Worm (Caenorhabditis elegans) whole organism, early embryonic: Measurements from ENCODE around the gene pkg-2.

Experiments used
- B0310.2 ChIP-seq: sonication (generic microtip); optimal IDR thresholded peaks from 2 replicates; lab custom pipeline; 2016; ENCODE audit warnings: mild to moderate bottlenecking, missing genetic modification characterization, missing compliant biosample characterization
- F13C5.2 ChIP-seq: sonication (generic microtip); optimal IDR thresholded peaks from 2 replicates; lab custom pipeline; 2017; ENCODE audit warnings: mild to moderate bottlenecking, missing genetic modification characterization, inconsistent platforms, missing compliant biosample characterization
- aly-1 ChIP-seq: sonication (generic microtip); optimal IDR thresholded peaks from 2 replicates; lab custom pipeline; 2016; ENCODE audit warnings: missing genetic modification characterization, missing compliant biosample characterization
- ama-1 ChIP-seq: fragments of 150-350 bp; optimal IDR thresholded peaks from 2 replicates; lab custom pipeline; 2014
- ceh-13 ChIP-seq: fragments of 200-800 bp; sonication (Bioruptor generic); optimal IDR thresholded peaks from 2 replicates; lab custom pipeline; 2018; ENCODE audit warnings: mild to moderate bottlenecking, missing genetic modification characterization, missing compliant biosample characterization
- ceh-36 ChIP-seq: sonication (generic microtip); optimal IDR thresholded peaks from 2 replicates; lab custom pipeline; 2016; ENCODE audit warnings: missing genetic modification characterization, inconsistent platforms, missing compliant biosample characterization
- ets-7 ChIP-seq: sonication (generic microtip); optimal IDR thresholded peaks from 2 replicates; lab custom pipeline; 2016; ENCODE audit warnings: missing genotype, missing genetic modification characterization, missing compliant biosample characterization
- flt-1 ChIP-seq: fragments of 200-800 bp; sonication (Bioruptor generic); IDR thresholded peaks from 2 replicates; pipeline ENCODE4 v1.3.6; 2022; ENCODE audit warnings: missing genetic modification characterization, missing compliant biosample characterization
- hmbx-1 ChIP-seq: sonication (generic microtip); optimal IDR thresholded peaks from 2 replicates; lab custom pipeline; 2016; ENCODE audit warnings: mild to moderate bottlenecking, missing genetic modification characterization, missing compliant biosample characterization
- hmg-4 ChIP-seq: fragments of 200-800 bp; sonication (Bioruptor generic); optimal IDR thresholded peaks from 2 replicates; lab custom pipeline; 2018; ENCODE audit warnings: mild to moderate bottlenecking, missing genetic modification characterization, missing compliant biosample characterization
- hnd-1 ChIP-seq: sonication (generic microtip); optimal IDR thresholded peaks from 2 replicates; lab custom pipeline; 2016; ENCODE audit warnings: missing genetic modification characterization, missing compliant biosample characterization
- pes-1 ChIP-seq: fragments of 200-800 bp; sonication (Bioruptor generic); IDR thresholded peaks from 2 replicates; pipeline ENCODE4 v1.3.6; 2022; ENCODE audit warnings: missing genetic modification reagents, missing genetic modification characterization, missing compliant biosample characterization
- scrt-1 ChIP-seq: fragments of 200-800 bp; sonication (Bioruptor generic); IDR thresholded peaks from 2 replicates; pipeline ENCODE4 v1.3.6; 2022; ENCODE audit warnings: missing genetic modification characterization, missing compliant biosample characterization
- sea-1 ChIP-seq: fragments of 200-800 bp; sonication (Bioruptor generic); conservative IDR thresholded peaks from 2 replicates; pipeline ENCODE4 v1.3.6; 2022; ENCODE audit warnings: missing genetic modification characterization, missing compliant biosample characterization
- tbx-11 ChIP-seq: fragments of 200-800 bp; sonication (Bioruptor generic); IDR thresholded peaks from 2 replicates; pipeline ENCODE4 v1.3.6; 2022; ENCODE audit warnings: missing genetic modification characterization, missing compliant biosample characterization
- tbx-37 ChIP-seq: fragments of 200-800 bp; sonication (Bioruptor generic); conservative IDR thresholded peaks from 2 replicates; pipeline ENCODE4 v1.3.6; 2022; ENCODE audit warnings: missing genetic modification reagents, missing genetic modification characterization, missing compliant biosample characterization
- tra-4 ChIP-seq: sonication (generic microtip); optimal IDR thresholded peaks from 2 replicates; lab custom pipeline; 2017; ENCODE audit warnings: missing genetic modification characterization, missing compliant biosample characterization

Gene pkg-2

ce11 chrIV:8501382-8501781 is 19.3 kb upstream of the pkg-2 start, which contains the start of gene C28C12.1:
Gene C28C12.1 (plus strand): TSS chrIV:8501682.
- TF ChIP-seq scrt-1 (GFP tag; lab: Robert Waterston, UW), result no peak
- TF ChIP-seq flt-1 (GFP tag; lab: Robert Waterston, UW), result no peak
- no peak for TF ChIP-seq tbx-11 (GFP tag; lab: Robert Waterston, UW)
- TF ChIP-seq hnd-1 (tag; lab: Kevin White, UChicago), result no peak
- no peak for TF ChIP-seq ama-1 (lab: Kevin White, UChicago)
- no peak for TF ChIP-seq hmg-4 (GFP tag; lab: Kevin White, UChicago)
- no peak for TF ChIP-seq tbx-37 (GFP tag; lab: Robert Waterston, UW)
- TF ChIP-seq tra-4 (tag; lab: Kevin White, UChicago), result no peak
- no peak for TF ChIP-seq F13C5.2 (tag; lab: Kevin White, UChicago)
- no peak for TF ChIP-seq hmbx-1
- no peak for TF ChIP-seq ceh-13 (GFP tag; lab: Kevin White, UChicago)
- TF ChIP-seq aly-1 (tag; lab: Kevin White, UChicago), result no peak
- TF ChIP-seq ceh-36 (tag; lab: Kevin White, UChicago), result no peak
- no peak for TF ChIP-seq pes-1 (GFP tag; lab: Robert Waterston, UW)
- TF ChIP-seq B0310.2 (tag; lab: Kevin White, UChicago), result no peak
- TF ChIP-seq sea-1 (GFP tag; lab: Robert Waterston, UW), result no peak
- no peak for TF ChIP-seq ets-7 (tag; lab: Kevin White, UChicago)

DNA sequence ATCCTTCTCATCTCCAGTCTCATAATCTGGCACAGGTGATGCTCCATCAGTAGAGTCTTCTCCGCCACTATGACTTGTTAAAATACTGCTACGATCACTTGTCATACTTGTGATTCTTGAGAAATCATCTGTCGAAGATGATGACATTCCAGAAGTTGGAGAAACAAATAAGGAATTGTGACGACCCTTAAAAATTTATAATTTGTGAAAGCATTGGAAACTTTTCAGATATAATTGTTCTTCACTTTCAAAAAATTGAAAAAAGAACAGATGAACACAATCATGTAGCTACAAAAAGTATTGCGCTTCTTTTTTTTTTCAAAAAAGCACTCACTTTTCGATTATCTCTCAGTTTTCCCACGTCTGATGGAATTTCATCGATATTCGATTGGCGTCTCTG is 14.7 kb upstream of the pkg-2 start:
- TF ChIP-seq tbx-11 (GFP tag; lab: Robert Waterston, UW) (no peak), hmbx-1 (no peak), hnd-1 (tag; lab: Kevin White, UChicago) (no peak), flt-1 (GFP tag; lab: Robert Waterston, UW) (no peak), tra-4 (tag; lab: Kevin White, UChicago) (no peak), B0310.2 (tag; lab: Kevin White, UChicago) (no peak), pes-1 (GFP tag; lab: Robert Waterston, UW) (no peak), sea-1 (GFP tag; lab: Robert Waterston, UW) (no peak), scrt-1 (GFP tag; lab: Robert Waterston, UW) (no peak)

- no peak for TF ChIP-seq tra-4 (tag; lab: Kevin White, UChicago)
- TF ChIP-seq sea-1 (GFP tag; lab: Robert Waterston, UW), result no peak
- no peak for TF ChIP-seq ceh-36 (tag; lab: Kevin White, UChicago)
- TF ChIP-seq ceh-13 (GFP tag; lab: Kevin White, UChicago), result no peak
- no peak for TF ChIP-seq hmbx-1
- no peak for TF ChIP-seq aly-1 (tag; lab: Kevin White, UChicago)
Measured at ce11 chrIV:8510534-8510933, 10.2 kb upstream of the pkg-2 start, which contains the start of gene tag-77. Gene tag-77 (minus strand): TSS chrIV:8510548.

DNA sequence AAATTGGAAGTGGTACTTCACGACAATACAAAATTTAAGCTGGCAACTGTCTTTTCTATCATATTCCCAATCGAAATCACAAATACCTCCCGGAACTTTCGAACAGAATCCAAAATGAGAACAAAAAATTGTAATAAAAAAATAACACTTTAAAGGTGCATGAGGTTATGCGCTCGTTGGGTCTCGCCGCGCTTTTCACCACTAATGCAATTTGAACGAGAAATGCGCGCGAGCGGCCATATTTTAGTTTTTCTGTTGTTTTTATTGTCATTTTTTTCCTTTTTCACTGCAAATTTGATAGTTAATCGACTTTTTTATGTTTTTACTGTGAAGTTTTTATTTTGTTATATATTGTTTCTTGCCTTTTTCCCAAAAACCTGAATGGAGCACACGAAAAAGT is 9.6 kb upstream of the pkg-2 start, which contains the start of gene mes-6:
TSS of gene mes-6 (plus strand) at position 229 of the 400 bp plus-strand sequence.
- TF ChIP-seq sea-1 (GFP tag; lab: Robert Waterston, UW) (no peak), tbx-37 (GFP tag; lab: Robert Waterston, UW) (no peak), flt-1 (GFP tag; lab: Robert Waterston, UW) (no peak), tbx-11 (GFP tag; lab: Robert Waterston, UW) (no peak), tra-4 (tag; lab: Kevin White, UChicago) (no peak)

DNA sequence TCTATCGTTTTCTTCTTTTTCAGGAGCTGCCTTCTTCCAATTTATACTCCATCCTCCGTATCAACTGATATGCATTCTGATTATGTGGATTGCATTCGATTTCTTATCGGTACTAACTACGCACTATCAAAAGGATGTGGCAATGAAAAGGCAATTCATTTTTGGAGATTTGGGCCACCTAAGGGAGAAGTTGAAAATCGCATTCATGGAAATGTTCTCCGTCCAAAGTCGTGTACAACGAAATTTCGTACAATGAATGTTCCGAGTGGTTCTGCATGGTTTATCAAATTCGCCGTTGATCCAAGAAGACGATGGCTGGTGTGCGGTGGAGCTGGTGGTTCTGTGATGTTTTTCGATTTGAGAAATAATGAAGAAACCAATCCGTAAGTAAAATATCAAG is 8.0 kb upstream of the pkg-2 start, which contains the start of gene C09G4.4:
TSS of gene C09G4.4 (plus strand) at position 301 of the 400 bp plus-strand sequence.
- TF ChIP-seq sea-1 (GFP tag; lab: Robert Waterston, UW), result no peak
- TF ChIP-seq ceh-36 (tag; lab: Kevin White, UChicago), result no peak
- no peak for TF ChIP-seq tra-4 (tag; lab: Kevin White, UChicago)

- TF ChIP-seq hmbx-1 (no peak), sea-1 (GFP tag; lab: Robert Waterston, UW) (no peak), tbx-11 (GFP tag; lab: Robert Waterston, UW) (no peak), pes-1 (GFP tag; lab: Robert Waterston, UW) (no peak), ets-7 (tag; lab: Kevin White, UChicago) (no peak), hnd-1 (tag; lab: Kevin White, UChicago) (no peak), ama-1 (lab: Kevin White, UChicago) (no peak), B0310.2 (tag; lab: Kevin White, UChicago) (no peak), hmg-4 (GFP tag; lab: Kevin White, UChicago) (no peak), tbx-37 (GFP tag; lab: Robert Waterston, UW) (no peak), ceh-13 (GFP tag; lab: Kevin White, UChicago) (no peak), F13C5.2 (tag; lab: Kevin White, UChicago) (no peak), scrt-1 (GFP tag; lab: Robert Waterston, UW) (no peak), flt-1 (GFP tag; lab: Robert Waterston, UW) (no peak), ceh-36 (tag; lab: Kevin White, UChicago) (no peak), aly-1 (tag; lab: Kevin White, UChicago) (no peak)
Measured at ce11 chrIV:8513619-8514018, 7.1 kb upstream of the pkg-2 start, which contains the start of gene cks-1. Gene cks-1 (plus strand): TSS chrIV:8513919.

DNA sequence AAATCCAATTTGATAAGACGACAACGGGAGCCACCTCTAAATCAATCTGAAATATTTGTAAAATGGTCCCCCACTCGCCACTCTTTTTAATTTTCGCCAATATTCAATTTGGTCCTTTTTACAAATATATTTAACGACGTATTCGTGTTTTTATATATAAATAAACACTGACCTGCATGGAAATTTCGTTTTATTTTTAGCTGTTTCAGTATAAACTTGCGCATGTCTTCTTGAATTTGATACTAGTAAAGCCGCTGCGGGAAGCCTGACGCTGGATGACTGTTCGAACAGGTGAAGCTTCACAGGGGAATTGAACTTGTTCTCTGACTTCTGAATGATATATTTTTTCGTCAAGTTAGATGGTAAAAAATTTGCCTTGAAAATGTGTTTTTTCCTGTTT is 6.1 kb upstream of the pkg-2 start:
- TF ChIP-seq ceh-36 (tag; lab: Kevin White, UChicago), result no peak
- TF ChIP-seq scrt-1 (GFP tag; lab: Robert Waterston, UW), result no peak
- TF ChIP-seq flt-1 (GFP tag; lab: Robert Waterston, UW), result no peak
- TF ChIP-seq hmbx-1, result no peak
- TF ChIP-seq ama-1 (lab: Kevin White, UChicago), result no peak
- no peak for TF ChIP-seq tbx-11 (GFP tag; lab: Robert Waterston, UW)
- no peak for TF ChIP-seq hnd-1 (tag; lab: Kevin White, UChicago)
- TF ChIP-seq tbx-37 (GFP tag; lab: Robert Waterston, UW), result no peak
- no peak for TF ChIP-seq F13C5.2 (tag; lab: Kevin White, UChicago)
